Worm (Caenorhabditis elegans): Measurements from ENCODE around the gene klp-11.

Gene klp-11

DNA sequence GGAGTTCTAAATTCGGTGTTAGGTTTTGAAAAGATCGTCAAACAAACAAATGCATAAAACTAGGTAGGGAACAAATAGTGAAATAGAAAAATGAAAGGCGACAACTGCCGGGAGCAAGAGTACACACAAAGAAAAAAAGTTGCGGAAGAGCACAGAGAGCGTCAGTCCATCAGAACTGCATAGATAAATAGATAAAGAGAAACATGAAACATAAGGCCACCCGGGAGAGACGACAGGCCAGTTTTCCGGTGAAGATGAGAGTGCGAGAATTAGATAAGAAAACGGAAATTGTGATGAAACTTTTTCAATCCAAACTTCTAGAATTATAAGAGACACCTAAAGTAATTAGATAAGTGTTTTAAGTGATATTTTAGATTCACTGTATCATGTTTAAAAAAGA is 4.1 kb downstream of the klp-11 start (continued):
- TF ChIP-seq gei-8 (GFP tag; optimal IDR thresholded peaks at IDR 0.05) (no peak), zfp-3 (GFP tag; conservative IDR thresholded peaks at IDR 0.05) (no peak), hmg-1.1 (GFP tag; IDR thresholded peaks at IDR 0.05) (no peak), daf-12 (tag; optimal IDR thresholded peaks at IDR 0.05) (no peak), Y48G9A.11 (GFP tag; IDR thresholded peaks at IDR 0.05) (no peak), sdz-12 (GFP tag; optimal IDR thresholded peaks at IDR 0.05) (no peak), zip-2 (tag; optimal IDR thresholded peaks at IDR 0.05) (no peak), nhr-25 (tag; optimal IDR thresholded peaks at IDR 0.05; ENCODE audit: borderline replicate concordance, insufficient read depth) (no peak), dmd-6 (GFP tag; IDR thresholded peaks at IDR 0.05) (no peak; the same call in none of the 2 replicates), dve-1 (tag; optimal IDR thresholded peaks at IDR 0.05; ENCODE audit: insufficient read depth) (peak; percentile 59), nhr-6 (tag; optimal IDR thresholded peaks at IDR 0.05) (no peak), ceh-82 (tag; optimal IDR thresholded peaks at IDR 0.05) (no peak), ceh-28 (tag; optimal IDR thresholded peaks at IDR 0.05) (no peak), dmd-8 (GFP tag; IDR thresholded peaks at IDR 0.05) (no peak), D1046.2 (GFP tag; IDR thresholded peaks at IDR 0.05) (no peak), lin-29 (GFP tag; IDR thresholded peaks at IDR 0.05) (no peak), zag-1 (tag; optimal IDR thresholded peaks at IDR 0.05) (no peak), nhr-237 (tag; optimal IDR thresholded peaks at IDR 0.05) (no peak), mdl-1 (tag; optimal IDR thresholded peaks at IDR 0.05) (peak in 1 of 2 experiments; percentile 14), skn-1 (tag; optimal IDR thresholded peaks at IDR 0.05) (no peak), zfp-2 (tag; optimal IDR thresholded peaks at IDR 0.05) (no peak), F37D6.2 (tag; optimal IDR thresholded peaks at IDR 0.05) (no peak), nhr-76 (tag; optimal IDR thresholded peaks at IDR 0.05) (no peak), nhr-77 (tag; optimal IDR thresholded peaks at IDR 0.05) (no peak), F26F4.8 (GFP tag; conservative IDR thresholded peaks at IDR 0.05) (no peak), nhr-28 (tag; optimal IDR thresholded peaks at IDR 0.05) (peak; percentile 61)

DNA sequence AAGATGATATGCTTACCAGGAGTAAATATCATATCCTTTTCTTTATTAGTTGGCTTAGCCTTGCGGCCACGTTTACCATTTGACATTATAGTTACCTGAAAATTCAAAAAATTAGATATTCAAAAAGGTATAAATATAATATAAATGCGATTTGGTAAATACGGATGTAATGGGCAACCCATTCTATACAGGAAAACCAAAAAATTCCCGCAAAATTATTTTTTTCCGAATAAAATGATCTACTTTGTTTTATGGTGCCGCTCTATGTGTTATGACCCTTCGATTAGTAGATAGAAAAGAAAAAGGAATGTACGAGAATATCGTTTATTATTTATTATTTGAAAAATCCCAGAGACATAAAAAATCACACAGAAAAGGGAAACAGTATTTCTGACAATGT is 7.1 kb downstream of the klp-11 start, which contains the start of gene elli-1:
TSS of gene elli-1 (minus strand) at position 101 of the 400 bp plus-strand sequence.
- TF ChIP-seq rbr-2 (tag; optimal IDR thresholded peaks at IDR 0.05) (no peak), F26F4.8 (GFP tag; conservative IDR thresholded peaks at IDR 0.05) (no peak), ceh-32 (tag; optimal IDR thresholded peaks at IDR 0.05; ENCODE audit: poor library complexity) (no peak), nhr-10 (tag; optimal IDR thresholded peaks at IDR 0.05) (no peak), ztf-7 (tag; optimal IDR thresholded peaks at IDR 0.05) (no peak), madf-9 (GFP tag; conservative IDR thresholded peaks at IDR 0.05) (no peak), nhr-42 (GFP tag; IDR thresholded peaks at IDR 0.05) (no peak), aha-1 (tag) (no peak), arid-1 (GFP tag; conservative IDR thresholded peaks at IDR 0.05) (no peak)

- no peak for TF ChIP-seq fos-1 (tag; optimal IDR thresholded peaks at IDR 0.05)
- TF ChIP-seq zfp-2 (tag; optimal IDR thresholded peaks at IDR 0.05) = no peak
- TF ChIP-seq ZK337.2 (GFP tag; IDR thresholded peaks at IDR 0.05) = no peak
- 0 out of 2 replicates have a peak, but pooled peaks have one; percentile 6 for TF ChIP-seq snpc-1.2 (GFP tag; IDR thresholded peaks at IDR 0.05)
- TF ChIP-seq ctbp-1 (GFP tag; IDR thresholded peaks at IDR 0.05) = no peak
- no peak for TF ChIP-seq nhr-237 (tag; optimal IDR thresholded peaks at IDR 0.05)
These were observed 7.7 kb downstream of the klp-11 start for ce11 chrIV:8754146-8754545.

DNA sequence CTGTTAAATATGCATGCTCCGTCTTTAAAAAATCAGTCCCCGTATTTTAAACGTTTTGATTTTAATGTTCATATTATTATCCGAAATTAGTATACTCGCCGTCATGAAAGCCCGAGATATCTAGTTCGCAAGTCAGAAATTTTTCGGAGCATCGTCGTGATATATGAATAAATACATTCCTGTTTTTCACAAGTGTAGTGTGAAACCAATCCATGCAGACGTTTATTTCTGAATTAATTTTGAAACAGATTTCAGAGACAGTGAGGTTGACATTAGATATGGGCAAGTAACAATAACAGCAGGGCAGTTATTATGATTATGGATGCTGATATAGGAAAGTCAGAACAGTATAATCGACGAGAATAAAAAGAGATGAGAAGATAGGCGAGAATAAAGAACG is 9.4 kb downstream of the klp-11 start:
- TF ChIP-seq set-16 (GFP tag; IDR thresholded peaks at IDR 0.05) (no peak), snpc-1.2 (GFP tag; IDR thresholded peaks at IDR 0.05) (peak; percentile 34; the same call in 1 of the 2 replicates), dmd-6 (GFP tag; IDR thresholded peaks at IDR 0.05) (no peak)

Measured in whole organism, L4 larva.